Fruit fly (Drosophila melanogaster): ENCODE measurements around the gene CG5800.

The CG5800 gene

dm6 chrX:17636001-17636400 lies at the start of gene CG5800, which contains the start of gene CG8289:
Gene CG5800 (plus strand): TSS chrX:17636281.
Gene CG8289 (minus strand): TSS chrX:17636044.
- peak; percentile 66 for TF ChIP-seq CG17801 (GFP tag; optimal IDR thresholded peaks at IDR 0.05; ENCODE audit: partially characterized antibody)

DNA sequence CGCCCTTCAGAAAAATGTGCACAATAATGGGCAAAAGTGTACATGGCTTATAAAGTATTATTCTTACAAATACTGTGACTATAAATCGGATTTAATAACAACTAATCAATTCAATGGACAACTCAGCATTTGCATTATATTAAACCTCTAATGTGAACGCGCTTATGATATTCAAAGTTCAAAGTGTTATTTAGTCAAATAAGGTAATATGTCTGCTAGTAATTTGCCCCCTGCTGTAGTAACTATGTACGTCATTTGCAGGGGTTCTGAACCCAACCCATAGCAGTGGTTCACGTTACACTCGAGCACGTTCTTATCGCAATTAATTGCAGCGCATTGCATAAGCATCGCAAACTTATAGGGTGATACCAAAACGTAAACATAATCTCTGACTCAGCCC lies 47.9 kb upstream of the CG5800 start:
- peak; percentile 90 for TF ChIP-seq CG17801 (GFP tag; optimal IDR thresholded peaks at IDR 0.05; ENCODE audit: partially characterized antibody)

DNA sequence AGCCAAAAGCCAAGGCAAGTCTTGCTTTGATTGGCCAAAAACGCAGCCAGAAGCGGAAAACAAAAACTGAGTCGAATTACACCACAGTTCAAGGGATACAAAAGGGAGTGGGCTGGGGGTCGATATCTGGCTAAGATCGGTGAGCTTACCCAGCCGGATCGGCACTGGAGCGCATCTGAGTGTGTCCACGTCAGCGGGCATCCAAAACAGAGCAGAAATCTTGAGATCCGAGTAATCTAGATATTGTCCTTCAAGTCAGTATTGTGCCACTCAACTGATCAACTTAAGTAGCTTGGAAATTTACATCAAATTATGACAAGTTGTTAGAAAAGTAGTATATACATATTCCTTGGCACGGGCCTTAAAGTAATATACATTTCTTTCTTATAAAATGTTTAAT lies 47.5 kb upstream of the CG5800 start, which contains the start of gene CG12992:
Gene CG12992 (plus strand): TSS at position 301 of the 400 bp plus-strand sequence.
- TF ChIP-seq CG17801 (GFP tag; optimal IDR thresholded peaks at IDR 0.05; ENCODE audit: partially characterized antibody), result no peak

DNA sequence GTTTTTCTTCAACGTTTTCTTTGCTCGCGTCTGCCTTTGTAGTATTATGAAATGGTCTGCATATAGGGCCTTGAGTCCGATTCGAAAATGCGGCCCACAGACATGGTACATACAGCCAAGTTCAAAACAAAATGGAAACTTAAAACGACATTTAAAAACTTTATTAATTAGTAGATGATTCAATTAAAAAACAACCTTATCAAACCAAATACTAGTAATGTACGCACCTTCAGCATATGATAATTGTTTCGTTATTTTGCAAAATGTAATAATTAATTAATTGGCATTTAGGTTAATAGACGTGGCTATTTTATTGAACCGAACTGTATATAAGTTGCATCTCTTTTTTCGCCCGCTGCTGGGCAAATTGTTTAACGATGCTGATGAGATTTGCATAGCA lies 41.3 kb upstream of the CG5800 start:
- TF ChIP-seq CG17801 (GFP tag; optimal IDR thresholded peaks at IDR 0.05; ENCODE audit: partially characterized antibody), result no peak

dm6 chrX:17595822-17596221 lies 40.3 kb upstream of the CG5800 start:
- TF ChIP-seq CG17801 (GFP tag; optimal IDR thresholded peaks at IDR 0.05; ENCODE audit: partially characterized antibody), result peak; percentile 28

- no peak for TF ChIP-seq CG17801 (GFP tag; optimal IDR thresholded peaks at IDR 0.05; ENCODE audit: partially characterized antibody)
Observed at dm6 chrX:17597622-17598021, 38.5 kb upstream of the CG5800 start.

DNA sequence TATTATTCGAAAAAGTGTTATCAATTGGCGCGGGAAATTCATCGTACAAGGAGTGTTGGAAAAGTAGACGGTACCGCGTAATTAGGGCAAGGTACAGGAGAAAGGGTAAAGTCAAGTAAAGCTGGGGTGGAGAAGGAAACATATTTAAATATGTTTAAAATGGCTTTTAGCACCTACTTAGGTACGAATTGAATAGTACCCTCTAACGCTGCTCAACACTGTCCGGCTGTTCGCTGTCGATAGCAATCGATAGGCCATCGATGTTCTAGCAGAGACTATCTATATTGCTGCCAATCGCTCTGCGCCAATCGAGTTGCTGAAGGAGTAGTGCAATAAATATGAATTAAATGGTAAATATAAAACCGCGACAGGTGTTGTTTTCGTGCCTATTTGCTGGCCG lies 36.8 kb upstream of the CG5800 start, which contains the start of gene X11L:
Gene X11L (plus strand): TSS at position 279 of the 400 bp plus-strand sequence.
- peak; percentile 26 for TF ChIP-seq CG17801 (GFP tag; optimal IDR thresholded peaks at IDR 0.05; ENCODE audit: partially characterized antibody)

- TF ChIP-seq CG17801 (GFP tag; optimal IDR thresholded peaks at IDR 0.05; ENCODE audit: partially characterized antibody), result no peak
Observed at dm6 chrX:17602466-17602865, 33.6 kb upstream of the CG5800 start.

dm6 chrX:17611455-17611854 lies 24.6 kb upstream of the CG5800 start:
- no peak for TF ChIP-seq CG17801 (GFP tag; optimal IDR thresholded peaks at IDR 0.05; ENCODE audit: partially characterized antibody)

DNA sequence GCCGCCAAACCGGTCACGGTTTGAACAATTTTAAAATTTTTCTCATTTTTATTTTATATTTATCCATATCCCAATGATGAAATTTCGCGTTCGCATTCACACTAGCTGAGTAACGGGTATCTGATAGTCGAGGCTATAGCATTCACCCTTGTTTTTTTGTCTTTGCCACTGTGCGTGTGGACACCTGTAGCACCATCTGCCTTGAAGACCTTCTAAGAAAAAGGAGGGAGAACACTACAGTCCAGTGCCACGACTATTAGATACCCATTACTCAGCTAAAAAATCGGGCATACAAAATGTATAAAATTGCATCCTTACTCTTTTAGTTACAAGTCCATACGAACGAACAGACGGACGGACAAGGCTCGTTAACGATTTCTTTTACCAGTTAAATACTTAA lies 13.9 kb upstream of the CG5800 start:
- TF ChIP-seq CG17801 (GFP tag; optimal IDR thresholded peaks at IDR 0.05; ENCODE audit: partially characterized antibody), result no peak

dm6 chrX:17624223-17624982 lies 11.7 kb upstream of the CG5800 start:
- no peak for TF ChIP-seq CG17801 (GFP tag; optimal IDR thresholded peaks at IDR 0.05; ENCODE audit: partially characterized antibody)

DNA sequence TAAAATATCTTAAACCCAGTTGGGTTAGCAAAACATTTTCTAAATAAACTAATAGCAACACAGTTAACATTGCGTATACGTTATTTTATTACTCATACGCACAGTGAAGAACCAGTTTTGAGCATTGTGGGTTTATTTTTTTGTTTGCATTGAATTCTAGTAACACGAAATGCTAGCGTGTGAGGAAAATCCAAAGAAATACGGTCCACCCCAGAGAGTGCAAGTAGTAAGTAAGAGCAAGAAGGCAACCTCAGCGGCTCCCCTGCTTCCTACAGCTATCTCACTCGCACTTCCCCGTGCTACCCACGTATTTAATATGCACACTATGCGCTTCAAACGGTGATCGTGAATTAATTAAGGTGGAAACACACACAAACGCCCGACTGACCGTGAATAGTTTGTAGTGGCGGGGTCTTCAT lies 11.1 kb upstream of the CG5800 start:
- TF ChIP-seq CG17801 (GFP tag; optimal IDR thresholded peaks at IDR 0.05; ENCODE audit: partially characterized antibody), result peak; percentile 99

DNA sequence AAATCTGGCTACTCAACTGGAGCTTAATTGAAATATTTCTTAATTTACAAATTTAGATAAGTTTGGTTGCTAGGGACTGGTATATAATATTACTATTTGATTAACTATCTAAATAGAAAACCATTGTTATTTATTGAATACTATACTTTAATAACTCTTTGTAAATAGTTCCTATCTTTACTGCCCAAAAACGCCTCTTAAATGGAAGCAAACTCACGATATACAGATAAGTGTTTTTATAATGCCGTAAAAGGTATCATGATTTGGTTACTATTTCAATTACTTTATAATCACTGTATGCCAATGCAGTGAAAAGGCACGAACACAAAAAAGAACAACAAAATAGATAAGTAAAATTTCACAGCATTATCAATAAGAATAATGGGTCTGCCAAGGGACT lies 10.2 kb upstream of the CG5800 start:
- TF ChIP-seq CG17801 (GFP tag; optimal IDR thresholded peaks at IDR 0.05; ENCODE audit: partially characterized antibody), result peak; percentile 91

dm6 chrX:17627090-17627992 lies 8.7 kb upstream of the CG5800 start, which contains the start of gene stas:
Gene stas (minus strand): TSS chrX:17627895.
- peak; percentile 56 for TF ChIP-seq CG17801 (GFP tag; optimal IDR thresholded peaks at IDR 0.05; ENCODE audit: partially characterized antibody)

DNA sequence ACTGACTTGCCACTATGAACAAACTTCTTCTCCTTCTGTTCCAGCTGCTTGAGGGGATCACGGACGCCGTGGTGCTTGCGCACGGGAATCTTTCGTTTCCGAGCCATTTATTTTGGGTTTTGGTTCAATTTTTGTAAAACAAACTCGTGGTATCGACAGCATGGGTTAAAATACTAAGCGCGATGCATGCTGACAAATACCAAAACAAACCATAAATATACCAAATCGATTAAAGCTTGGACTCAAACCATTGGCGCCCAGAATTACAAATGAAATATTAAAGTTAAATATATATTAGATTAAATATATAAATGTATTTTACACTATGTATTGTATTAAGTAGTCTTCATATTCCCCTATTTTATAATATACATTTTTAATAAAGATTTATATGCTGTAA lies 6.8 kb upstream of the CG5800 start, which contains the start of gene CG8326:
Gene CG8326 (minus strand): TSS at position 176 of the 400 bp plus-strand sequence.
- TF ChIP-seq CG17801 (GFP tag; optimal IDR thresholded peaks at IDR 0.05; ENCODE audit: partially characterized antibody), result no peak
